Worm (Caenorhabditis elegans) whole organism, early embryonic: ENCODE results near the gene hlh-31.

Experiments used
- B0310.2 ChIP-seq: sonication (generic microtip); optimal IDR thresholded peaks from 2 replicates; lab custom pipeline; 2016; ENCODE audit warnings: mild to moderate bottlenecking, missing genetic modification characterization, missing compliant biosample characterization
- F13C5.2 ChIP-seq: sonication (generic microtip); optimal IDR thresholded peaks from 2 replicates; lab custom pipeline; 2017; ENCODE audit warnings: mild to moderate bottlenecking, missing genetic modification characterization, inconsistent platforms, missing compliant biosample characterization
- ama-1 ChIP-seq: fragments of 150-350 bp; optimal IDR thresholded peaks from 2 replicates; lab custom pipeline; 2014
- ceh-36 ChIP-seq: sonication (generic microtip); optimal IDR thresholded peaks from 2 replicates; lab custom pipeline; 2016; ENCODE audit warnings: missing genetic modification characterization, inconsistent platforms, missing compliant biosample characterization
- hmg-4 ChIP-seq: fragments of 200-800 bp; sonication (Bioruptor generic); optimal IDR thresholded peaks from 2 replicates; lab custom pipeline; 2018; ENCODE audit warnings: mild to moderate bottlenecking, missing genetic modification characterization, missing compliant biosample characterization
- tbx-11 ChIP-seq: fragments of 200-800 bp; sonication (Bioruptor generic); IDR thresholded peaks from 2 replicates; pipeline ENCODE4 v1.3.6; 2022; ENCODE audit warnings: missing genetic modification characterization, missing compliant biosample characterization
- tbx-37 ChIP-seq: fragments of 200-800 bp; sonication (Bioruptor generic); conservative IDR thresholded peaks from 2 replicates; pipeline ENCODE4 v1.3.6; 2022; ENCODE audit warnings: missing genetic modification reagents, missing genetic modification characterization, missing compliant biosample characterization
- tra-4 ChIP-seq: sonication (generic microtip); optimal IDR thresholded peaks from 2 replicates; lab custom pipeline; 2017; ENCODE audit warnings: missing genetic modification characterization, missing compliant biosample characterization

ce11 chrIV:16254464-16254863 is 3.0 kb upstream of the hlh-31 start, which contains the start of gene hlh-17:
- TF ChIP-seq ama-1 (lab: Kevin White, UChicago) (no peak), F13C5.2 (tag; lab: Kevin White, UChicago) (no peak), hmg-4 (GFP tag; lab: Kevin White, UChicago) (no peak), B0310.2 (tag; lab: Kevin White, UChicago) (no peak), tbx-37 (no peak), tbx-11 (no peak), tra-4 (no peak), ceh-36 (tag; lab: Kevin White, UChicago) (no peak)
